Fruit fly (Drosophila melanogaster): Measurements from ENCODE around the gene CG5167.

Gene CG5167

DNA sequence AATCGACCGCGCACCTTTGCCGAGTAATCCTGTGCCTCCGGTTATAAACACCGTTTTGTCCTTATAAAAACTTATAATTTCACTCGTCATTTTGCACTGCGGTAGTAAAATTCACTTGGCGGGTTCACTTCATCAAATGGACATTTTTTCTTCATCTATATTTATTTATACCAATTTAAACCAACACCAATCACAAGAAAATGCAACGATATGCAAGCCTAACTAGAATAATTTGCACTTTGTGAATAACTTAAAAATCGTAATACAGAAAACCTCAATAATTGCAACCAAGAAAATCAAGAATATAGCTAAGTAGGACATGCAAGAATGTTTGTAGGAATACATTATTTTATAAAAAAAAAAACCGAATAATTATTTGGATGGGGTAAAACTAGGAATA lies 10.5 kb upstream of the CG5167 start, which contains the start of the genes CG10096 and CG10097:
Gene CG10096 (minus strand): TSS at position 101 of the 400 bp plus-strand sequence.
Gene CG10097 (minus strand): TSS at position 101 of the 400 bp plus-strand sequence.
- TF ChIP-seq Ets96B (tag; optimal IDR thresholded peaks at IDR 0.05) = no peak
- no peak for TF ChIP-seq pdm3 (GFP tag; optimal IDR thresholded peaks at IDR 0.05)
- no peak for TF ChIP-seq cyc (GFP tag; optimal IDR thresholded peaks at IDR 0.05)
- TF ChIP-seq CG15336 (GFP tag; IDR thresholded peaks at IDR 0.05) = no peak
- no peak for TF ChIP-seq CG9139 (GFP tag; optimal IDR thresholded peaks at IDR 0.05)
- no peak for TF ChIP-seq OdsH (GFP tag; optimal IDR thresholded peaks at IDR 0.05)
- TF ChIP-seq Sox14 (GFP tag; optimal IDR thresholded peaks at IDR 0.05) = no peak
- no peak for TF ChIP-seq Ets21C (GFP tag; optimal IDR thresholded peaks at IDR 0.05)
- TF ChIP-seq ss (GFP tag; optimal IDR thresholded peaks at IDR 0.05) = no peak
- no peak for TF ChIP-seq fd59A (GFP tag; optimal IDR thresholded peaks at IDR 0.05)
- no peak for TF ChIP-seq CG3032 (tag; optimal IDR thresholded peaks at IDR 0.05)
- TF ChIP-seq vri (GFP tag; optimal IDR thresholded peaks at IDR 0.05) = no peak
- no peak for TF ChIP-seq achi (GFP tag; optimal IDR thresholded peaks at IDR 0.05)
- TF ChIP-seq Sox102F (GFP tag; optimal IDR thresholded peaks at IDR 0.05) = no peak
- no peak for TF ChIP-seq fkh (GFP tag; optimal IDR thresholded peaks at IDR 0.05)

DNA sequence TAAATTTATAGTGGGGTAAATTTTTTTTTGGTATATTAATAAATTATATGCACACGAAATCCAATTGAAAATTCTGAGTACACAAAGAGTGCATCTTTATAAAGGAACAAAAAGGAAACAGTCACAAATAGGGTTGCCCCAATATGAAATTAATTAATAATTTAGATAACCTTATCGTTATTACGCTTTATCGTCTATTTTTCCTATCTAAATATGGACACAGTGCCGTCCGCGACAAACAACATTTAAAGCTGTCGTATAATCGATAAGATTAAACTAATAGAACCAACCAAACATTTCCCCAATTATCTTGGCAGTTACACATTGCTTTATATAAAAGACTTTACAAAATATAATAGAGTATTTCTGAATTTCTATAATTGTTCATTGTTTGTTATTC lies 8.3 kb upstream of the CG5167 start:
- TF ChIP-seq vri (GFP tag; optimal IDR thresholded peaks at IDR 0.05) = peak; percentile 39
- TF ChIP-seq CG6163 (GFP tag; IDR thresholded peaks at IDR 0.05) = no peak
- TF ChIP-seq svp (GFP tag) = peak; percentile 71

DNA sequence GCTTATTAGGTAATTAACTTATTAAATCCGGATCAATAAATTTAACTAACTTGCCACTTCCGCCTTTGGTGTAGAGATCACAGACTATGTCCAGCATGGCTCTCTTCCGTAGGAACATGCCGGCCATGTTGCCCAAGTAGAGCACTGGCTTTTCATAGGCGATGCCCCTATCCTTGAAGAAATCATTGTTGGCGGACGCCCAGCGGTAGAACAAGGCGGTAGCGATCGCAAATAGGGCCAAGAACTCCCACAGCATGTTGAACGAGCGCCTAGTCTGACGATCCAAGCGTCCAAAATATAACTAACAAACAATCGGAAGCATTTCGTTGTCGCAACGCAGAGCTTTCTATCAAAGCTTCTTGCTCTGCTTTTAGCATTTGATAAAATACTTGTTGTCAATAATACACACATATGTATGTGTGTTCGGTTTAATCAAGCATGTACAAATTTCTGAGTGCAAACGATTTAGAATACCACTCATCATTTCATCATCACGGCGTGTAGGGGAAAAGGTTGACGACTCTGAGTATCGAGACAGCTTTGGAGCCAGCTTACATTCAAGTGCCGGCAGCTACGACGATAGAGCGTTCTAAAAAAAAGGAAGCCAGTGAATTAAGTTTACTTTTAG lies 7.6 kb upstream of the CG5167 start, which contains the start of gene Cyp9f3:
Gene Cyp9f3 (minus strand): TSS at position 310 of the 628 bp plus-strand sequence.
- peak; percentile 44 for TF ChIP-seq vri (GFP tag; optimal IDR thresholded peaks at IDR 0.05)
- peak; percentile 43 for TF ChIP-seq svp (GFP tag)
- TF ChIP-seq net (GFP tag; optimal IDR thresholded peaks at IDR 0.05) = no peak
- no peak for TF ChIP-seq CG6808 (GFP tag; optimal IDR thresholded peaks at IDR 0.05)

DNA sequence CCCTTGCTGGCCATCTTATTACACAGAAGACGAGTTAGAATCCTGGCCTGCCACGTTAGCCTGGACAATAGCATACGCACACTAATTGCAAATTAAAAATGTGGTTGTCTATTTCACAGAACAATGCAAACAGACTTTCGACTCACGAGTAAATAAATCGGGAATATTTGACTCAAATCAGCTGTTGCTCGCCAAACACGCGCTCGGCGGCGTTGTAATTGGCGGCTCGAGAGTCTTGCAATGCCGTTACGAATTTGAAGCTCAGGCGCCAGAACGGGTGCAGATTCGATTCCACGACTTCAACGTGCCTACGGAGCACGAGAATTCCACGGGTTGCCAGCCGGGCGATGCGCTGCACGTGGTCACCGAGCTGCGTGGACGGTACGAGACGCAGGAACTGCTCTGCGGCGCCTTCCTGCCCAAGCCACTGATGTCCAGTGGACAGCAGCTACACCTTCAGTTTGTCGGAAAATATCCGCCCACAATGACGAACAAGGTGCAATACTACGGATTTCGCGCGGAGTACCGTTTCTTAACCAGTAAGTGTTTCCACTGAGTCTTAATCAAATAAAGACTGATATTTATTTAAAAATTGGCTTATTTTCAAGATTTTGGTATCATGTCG lies 4.5 kb upstream of the CG5167 start, which contains the start of gene DNAlig3:
Gene DNAlig3 (minus strand): TSS at position 168 of the 625 bp plus-strand sequence.
- TF ChIP-seq fkh (GFP tag; optimal IDR thresholded peaks at IDR 0.05) (peak; percentile 98), CG6854 (GFP tag; optimal IDR thresholded peaks at IDR 0.05) (peak; percentile 51), CG16779 (tag; optimal IDR thresholded peaks at IDR 0.05) (no peak)

DNA sequence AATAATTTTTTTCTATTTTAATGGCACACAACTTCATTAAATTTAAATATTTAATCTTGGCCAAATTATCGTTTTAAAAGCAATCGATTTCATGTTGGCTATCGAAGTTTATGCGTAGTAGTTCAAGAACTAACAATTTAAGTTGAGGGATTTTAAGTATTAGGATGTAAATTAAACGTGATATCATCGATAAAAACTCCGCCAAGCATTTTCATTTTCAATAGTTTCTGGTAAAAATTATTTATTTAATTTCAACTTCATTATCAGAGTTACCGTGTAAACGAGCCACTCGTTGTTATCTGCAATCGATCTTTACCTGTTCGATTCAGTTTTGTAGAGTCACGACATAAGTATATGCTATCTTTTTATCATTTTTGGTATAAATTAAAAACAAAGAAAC lies 3.4 kb upstream of the CG5167 start:
- TF ChIP-seq CG9139 (GFP tag; optimal IDR thresholded peaks at IDR 0.05) (peak; percentile 96), CG10631 (GFP tag; optimal IDR thresholded peaks at IDR 0.05) (peak; percentile 91), lz (GFP tag; optimal IDR thresholded peaks at IDR 0.05) (peak; percentile 97), CG10669 (GFP tag; optimal IDR thresholded peaks at IDR 0.05) (peak; percentile 96), Smox (GFP tag; optimal IDR thresholded peaks at IDR 0.05) (peak; percentile 96), OdsH (GFP tag; optimal IDR thresholded peaks at IDR 0.05) (peak; percentile 95), topi (GFP tag; optimal IDR thresholded peaks at IDR 0.05) (peak; percentile 100), Sox102F (GFP tag; optimal IDR thresholded peaks at IDR 0.05) (peak; percentile 98), salr (GFP tag; optimal IDR thresholded peaks at IDR 0.05) (peak in 1 of 2 experiments; percentile 94), pdm3 (GFP tag; optimal IDR thresholded peaks at IDR 0.05) (peak; percentile 93), CG4318 (GFP tag; optimal IDR thresholded peaks at IDR 0.05) (peak; percentile 88), Hr38 (GFP tag; optimal IDR thresholded peaks at IDR 0.05) (no peak), fkh (GFP tag; optimal IDR thresholded peaks at IDR 0.05) (peak; percentile 73), CG31627 (GFP tag; optimal IDR thresholded peaks at IDR 0.05) (peak; percentile 96), Hr4 (GFP tag; optimal IDR thresholded peaks at IDR 0.05) (peak; percentile 93), CG11294 (GFP tag; IDR thresholded peaks at IDR 0.05) (peak; percentile 75), Lpt (GFP tag; optimal IDR thresholded peaks at IDR 0.05) (peak; percentile 81), CG8319 (GFP tag; optimal IDR thresholded peaks at IDR 0.05) (peak; percentile 94), fd59A (GFP tag; optimal IDR thresholded peaks at IDR 0.05) (peak; percentile 91), Eip93F (GFP tag; optimal IDR thresholded peaks at IDR 0.05) (peak; percentile 96), ss (GFP tag; optimal IDR thresholded peaks at IDR 0.05) (peak; percentile 97 to 98), CG32006 (GFP tag; optimal IDR thresholded peaks at IDR 0.05) (peak; percentile 92), Eip75B (GFP tag; optimal IDR thresholded peaks at IDR 0.05) (peak; percentile 95), net (GFP tag; optimal IDR thresholded peaks at IDR 0.05) (peak; percentile 94), CG3919 (GFP tag; optimal IDR thresholded peaks at IDR 0.05) (peak; percentile 100), eg (GFP tag; IDR thresholded peaks at IDR 0.05) (peak; percentile 98), CG11762 (GFP tag; optimal IDR thresholded peaks at IDR 0.05; ENCODE audit: insufficient read depth) (peak; percentile 99), fd85E (GFP tag; optimal IDR thresholded peaks at IDR 0.05) (peak; percentile 97)
